Worm (Caenorhabditis elegans): ENCODE measurements around the gene slc-25A32.

Gene slc-25A32

ce11 chrII:8276057-8276456 is at the start of gene slc-25A32, which contains the start of gene gei-14:
Gene slc-25A32 (plus strand): TSS chrII:8276298.
Gene gei-14 (minus strand): TSS chrII:8276231.
- TF ChIP-seq unc-55 (GFP tag; optimal IDR thresholded peaks at IDR 0.05) (no peak), crh-2 (tag; optimal IDR thresholded peaks at IDR 0.05) (no peak), ama-1 (optimal IDR thresholded peaks at IDR 0.05) (no peak), sem-4 (tag; optimal IDR thresholded peaks at IDR 0.05) (no peak), mdl-1 (tag; optimal IDR thresholded peaks at IDR 0.05) (no peak), nhr-10 (tag; optimal IDR thresholded peaks at IDR 0.05) (no peak), nhr-129 (tag; optimal IDR thresholded peaks at IDR 0.05) (peak; percentile 13), zag-1 (tag; optimal IDR thresholded peaks at IDR 0.05) (no peak), nhr-6 (tag; optimal IDR thresholded peaks at IDR 0.05) (no peak), ceh-16 (tag; optimal IDR thresholded peaks at IDR 0.05) (no peak), ceh-82 (tag; optimal IDR thresholded peaks at IDR 0.05) (no peak), lin-39 (tag; optimal IDR thresholded peaks at IDR 0.05) (no peak), lin-13 (GFP tag; optimal IDR thresholded peaks at IDR 0.05) (no peak), gmeb-1 (tag; optimal IDR thresholded peaks at IDR 0.05) (peak; percentile 89), alr-1 (tag; optimal IDR thresholded peaks at IDR 0.05) (no peak), sma-3 (GFP tag; optimal IDR thresholded peaks at IDR 0.05) (no peak), aly-2 (tag; optimal IDR thresholded peaks at IDR 0.05) (no peak), unc-39 (tag; optimal IDR thresholded peaks at IDR 0.05) (no peak), Y55F3AM.14 (GFP tag; optimal IDR thresholded peaks at IDR 0.05) (no peak), F13H6.1 (tag; optimal IDR thresholded peaks at IDR 0.05) (no peak), nhr-12 (tag; optimal IDR thresholded peaks at IDR 0.05) (no peak), nhr-77 (tag; optimal IDR thresholded peaks at IDR 0.05) (no peak), nhr-21 (tag; optimal IDR thresholded peaks at IDR 0.05) (no peak), R02D3.7 (tag; optimal IDR thresholded peaks at IDR 0.05) (peak; percentile 85), lsy-2 (tag; optimal IDR thresholded peaks at IDR 0.05) (peak; percentile 59 to 83), lin-11 (tag; optimal IDR thresholded peaks at IDR 0.05) (no peak), skn-1 (tag; optimal IDR thresholded peaks at IDR 0.05) (no peak), snpc-4 (tag; optimal IDR thresholded peaks at IDR 0.05) (no peak), unc-62 (GFP tag; optimal IDR thresholded peaks at IDR 0.05) (no peak), ztf-11 (tag; optimal IDR thresholded peaks at IDR 0.05) (no peak), egl-27 (tag; optimal IDR thresholded peaks at IDR 0.05) (no peak), sma-9 (GFP tag; optimal IDR thresholded peaks at IDR 0.05) (no peak), sma-9 (tag; optimal IDR thresholded peaks at IDR 0.05) (no peak)

DNA sequence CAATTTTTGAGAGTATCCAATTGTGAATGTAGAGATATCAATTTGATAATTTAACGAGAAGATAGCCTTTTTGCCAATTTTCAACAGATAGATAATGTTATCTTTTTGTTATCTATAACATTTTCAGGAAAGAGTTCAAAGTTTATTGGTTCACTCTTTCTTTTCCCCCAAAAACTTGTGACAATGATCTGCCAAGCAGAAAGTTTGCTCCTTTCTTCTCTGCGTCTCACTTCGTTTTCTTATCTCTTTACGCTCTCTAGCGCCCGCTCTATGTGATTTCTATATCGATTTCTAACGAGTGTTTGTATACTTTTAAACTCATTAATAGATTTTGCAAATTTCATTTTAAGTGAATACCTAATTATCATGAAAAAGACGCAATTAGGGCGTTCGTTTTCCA is 49.6 kb upstream of the slc-25A32 start:
- TF ChIP-seq C34F6.9 (tag; optimal IDR thresholded peaks at IDR 0.05) (peak; percentile 18), egl-27 (tag; optimal IDR thresholded peaks at IDR 0.05) (no peak), nhr-12 (tag; optimal IDR thresholded peaks at IDR 0.05) (no peak), aly-2 (tag; optimal IDR thresholded peaks at IDR 0.05) (no peak), nhr-237 (tag; optimal IDR thresholded peaks at IDR 0.05) (no peak), nhr-77 (tag; optimal IDR thresholded peaks at IDR 0.05) (no peak), ceh-16 (tag; optimal IDR thresholded peaks at IDR 0.05) (no peak), lin-39 (tag; optimal IDR thresholded peaks at IDR 0.05) (no peak), alr-1 (tag; optimal IDR thresholded peaks at IDR 0.05) (no peak), sma-3 (GFP tag; optimal IDR thresholded peaks at IDR 0.05) (no peak), peb-1 (tag; optimal IDR thresholded peaks at IDR 0.05) (no peak), ZK546.5 (tag; optimal IDR thresholded peaks at IDR 0.05) (no peak), unc-62 (GFP tag; optimal IDR thresholded peaks at IDR 0.05) (no peak), ztf-11 (tag; optimal IDR thresholded peaks at IDR 0.05) (no peak), F13H6.1 (tag; optimal IDR thresholded peaks at IDR 0.05) (peak; percentile 41), elt-3 (tag; optimal IDR thresholded peaks at IDR 0.05) (no peak), sma-9 (GFP tag; optimal IDR thresholded peaks at IDR 0.05) (peak; percentile 54), sma-9 (tag; optimal IDR thresholded peaks at IDR 0.05) (no peak), ztf-4 (tag; optimal IDR thresholded peaks at IDR 0.05) (no peak), nhr-6 (tag; optimal IDR thresholded peaks at IDR 0.05) (no peak), crh-2 (tag; optimal IDR thresholded peaks at IDR 0.05) (peak; percentile 52), nhr-10 (tag; optimal IDR thresholded peaks at IDR 0.05) (no peak), lsy-2 (tag; optimal IDR thresholded peaks at IDR 0.05) (no peak), mdl-1 (tag; optimal IDR thresholded peaks at IDR 0.05) (no peak), fos-1 (tag; optimal IDR thresholded peaks at IDR 0.05) (peak; percentile 43), nhr-23 (tag; optimal IDR thresholded peaks at IDR 0.05) (no peak), nhr-21 (tag; optimal IDR thresholded peaks at IDR 0.05) (no peak), skn-1 (tag; optimal IDR thresholded peaks at IDR 0.05) (peak; percentile 7)

- TF ChIP-seq lin-39 (tag; optimal IDR thresholded peaks at IDR 0.05) (no peak), nhr-11 (tag; optimal IDR thresholded peaks at IDR 0.05) (no peak), zag-1 (tag; optimal IDR thresholded peaks at IDR 0.05) (no peak), dmd-4 (tag; optimal IDR thresholded peaks at IDR 0.05) (no peak), fos-1 (tag; optimal IDR thresholded peaks at IDR 0.05) (no peak), unc-39 (tag; optimal IDR thresholded peaks at IDR 0.05) (no peak), ceh-82 (tag; optimal IDR thresholded peaks at IDR 0.05) (no peak), nhr-6 (tag; optimal IDR thresholded peaks at IDR 0.05) (no peak), lin-13 (GFP tag; optimal IDR thresholded peaks at IDR 0.05) (no peak), sma-3 (GFP tag; optimal IDR thresholded peaks at IDR 0.05) (no peak), ceh-16 (tag; optimal IDR thresholded peaks at IDR 0.05) (no peak), lin-11 (tag; optimal IDR thresholded peaks at IDR 0.05) (no peak), unc-55 (GFP tag; optimal IDR thresholded peaks at IDR 0.05) (no peak), elt-1 (tag; optimal IDR thresholded peaks at IDR 0.05) (no peak), Y55F3AM.14 (GFP tag; optimal IDR thresholded peaks at IDR 0.05) (no peak), nhr-23 (tag; optimal IDR thresholded peaks at IDR 0.05) (no peak), elt-3 (tag; optimal IDR thresholded peaks at IDR 0.05) (no peak), snpc-4 (tag; optimal IDR thresholded peaks at IDR 0.05) (no peak), alr-1 (tag; optimal IDR thresholded peaks at IDR 0.05) (no peak), skn-1 (tag; optimal IDR thresholded peaks at IDR 0.05) (no peak)
Observed at ce11 chrII:8230976-8231375, 45.1 kb upstream of the slc-25A32 start, which contains the start of gene M110.9. Gene M110.9 (plus strand): TSS chrII:8231276.
